Worm (Caenorhabditis elegans) whole organism, L1 larva: Measurements from ENCODE around the gene R193.2.

Experiments
- C04F5.9 ChIP-seq: sonication (generic microtip); optimal IDR thresholded peaks from 2 replicates; lab custom pipeline; 2016; ENCODE audit warnings: missing genetic modification characterization, missing compliant biosample characterization
- C16A3.4 ChIP-seq: fragments of 150-350 bp; optimal IDR thresholded peaks from 2 replicates; lab custom pipeline; 2014; ENCODE audit warnings: missing biosample characterization, missing genetic modification characterization
- F16B12.6 ChIP-seq: fragments of 150-350 bp; optimal IDR thresholded peaks from 2 replicates; lab custom pipeline; 2014; ENCODE audit warnings: missing biosample characterization, missing genetic modification characterization
- Y116A8C.19 ChIP-seq: sonication (generic microtip); optimal IDR thresholded peaks from 2 replicates; lab custom pipeline; 2016; ENCODE audit warnings: missing compliant biosample characterization, missing genetic modification characterization, borderline replicate concordance
- aha-1 ChIP-seq: fragments of 150-350 bp; optimal IDR thresholded peaks from 2 replicates; lab custom pipeline; 2014; ENCODE audit warnings: missing biosample characterization, missing genetic modification characterization
- aly-2 ChIP-seq: fragments of 150-350 bp; optimal IDR thresholded peaks from 2 replicates; lab custom pipeline; 2014; ENCODE audit warnings: missing biosample characterization, missing genetic modification characterization
- ama-1 ChIP-seq: fragments of 150-350 bp; optimal IDR thresholded peaks from 2 replicates; lab custom pipeline; 2014
- blmp-1 ChIP-seq: fragments of 150-350 bp; optimal IDR thresholded peaks from 2 replicates; lab custom pipeline; 2014; ENCODE audit warnings: missing biosample characterization, missing genetic modification characterization
- ceh-82 ChIP-seq, 3 experiments: fragments of 150-350 bp in 1 of 3; sonication (generic microtip) in 2 of 3; optimal IDR thresholded peaks; 2 replicates each; lab custom pipeline; 2014 to 2017; ENCODE audit warnings: missing biosample characterization in 3 of 3, missing genetic modification characterization in 3 of 3
- ceh-88 ChIP-seq: fragments of 200-800 bp; sonication (Bioruptor generic); IDR thresholded peaks from 2 replicates; pipeline ENCODE4 v1.3.6; 2022; ENCODE audit warnings: missing genetic modification characterization, missing compliant biosample characterization
- dpl-1 ChIP-seq, 3 experiments: fragments of 150-350 bp in 2 of 3; sonication (generic microtip) in 1 of 3; optimal IDR thresholded peaks; 2 replicates each; lab custom pipeline; 2014 to 2017; ENCODE audit warnings: missing biosample characterization in 3 of 3, missing genetic modification characterization in 3 of 3, missing genetic modification reagents in 3 of 3
- dsc-1 ChIP-seq: sonication (generic microtip); optimal IDR thresholded peaks from 2 replicates; lab custom pipeline; 2016; ENCODE audit warnings: mild to moderate bottlenecking, missing genetic modification characterization, missing compliant biosample characterization
- efl-1 ChIP-seq, 4 experiments: fragments of 150-350 bp; optimal IDR thresholded peaks in 3 of 4; peaks in 1 of 4; 1 replicate in 1 of 4; 2 replicates in 3 of 4; lab custom pipeline; 2014; ENCODE audit warnings: missing biosample characterization in 2 of 4, missing genetic modification characterization in 2 of 4, missing genetic modification reagents in 2 of 4
- efl-3 ChIP-seq: fragments of 200-800 bp; sonication (Bioruptor generic); optimal IDR thresholded peaks from 2 replicates; lab custom pipeline; 2018; ENCODE audit warnings: mild to moderate bottlenecking, missing genetic modification characterization, missing compliant biosample characterization
- egl-13 ChIP-seq: sonication (generic microtip); optimal IDR thresholded peaks from 2 replicates; lab custom pipeline; 2016; ENCODE audit warnings: missing genotype, missing genetic modification reagents, missing genetic modification characterization, missing compliant biosample characterization
- elt-2 ChIP-seq: sonication (generic microtip); optimal IDR thresholded peaks from 2 replicates; lab custom pipeline; 2016; ENCODE audit warnings: missing genetic modification characterization, mild to moderate bottlenecking, inconsistent platforms, missing compliant biosample characterization, missing genetic modification reagents
- ets-5 ChIP-seq: fragments of 200-800 bp; sonication (Bioruptor generic); IDR thresholded peaks from 2 replicates; pipeline ENCODE4 v1.3.6; 2022; ENCODE audit warnings: missing genetic modification characterization, missing compliant biosample characterization
- fkh-10 ChIP-seq: sonication (generic microtip); optimal IDR thresholded peaks from 2 replicates; lab custom pipeline; 2017; ENCODE audit warnings: missing biosample characterization, missing genetic modification reagents, missing genetic modification characterization
- fos-1 ChIP-seq: fragments of 150-350 bp; optimal IDR thresholded peaks from 2 replicates; lab custom pipeline; 2014; ENCODE audit warnings: missing biosample characterization, missing genetic modification characterization
- hpl-2 ChIP-seq: fragments of 150-350 bp; optimal IDR thresholded peaks from 2 replicates; lab custom pipeline; 2014; ENCODE audit warnings: missing biosample characterization, missing genetic modification reagents, missing genetic modification characterization
- jun-1 ChIP-seq: fragments of 150-350 bp; optimal IDR thresholded peaks from 2 replicates; lab custom pipeline; 2014; ENCODE audit warnings: missing biosample characterization, missing genetic modification reagents, missing genetic modification characterization
- lin-13 ChIP-seq: fragments of 150-350 bp; optimal IDR thresholded peaks from 2 replicates; lab custom pipeline; 2014; ENCODE audit warnings: missing biosample characterization, missing genetic modification reagents, missing genetic modification characterization
- lin-35 ChIP-seq, 2 experiments: fragments of 150-350 bp; optimal IDR thresholded peaks; 2 replicates each; lab custom pipeline; 2014; ENCODE audit warnings: missing biosample characterization in 2 of 2, missing genetic modification characterization in 2 of 2, missing genetic modification reagents in 2 of 2
- lin-39 ChIP-seq: fragments of 150-350 bp; optimal IDR thresholded peaks from 2 replicates; lab custom pipeline; 2014; ENCODE audit warnings: missing biosample characterization, missing genetic modification reagents, missing genetic modification characterization
- lir-3 ChIP-seq: sonication (generic microtip); optimal IDR thresholded peaks from 2 replicates; lab custom pipeline; 2016; ENCODE audit warnings: mild to moderate bottlenecking, missing genetic modification characterization, moderate library complexity, missing compliant biosample characterization; ENCODE audit not compliant: poor library complexity
- lsy-2 ChIP-seq, 2 experiments: fragments of 150-350 bp; optimal IDR thresholded peaks; 2 replicates each; lab custom pipeline; 2014; ENCODE audit warnings: missing biosample characterization in 2 of 2, missing genetic modification characterization in 2 of 2
- mab-9 ChIP-seq: fragments of 200-800 bp; sonication (Bioruptor generic); IDR thresholded peaks from 2 replicates; pipeline ENCODE4 v1.3.6; 2022; ENCODE audit warnings: missing genetic modification reagents, missing genetic modification characterization, missing compliant biosample characterization
- mdl-1 ChIP-seq, 2 experiments: fragments of 150-350 bp; optimal IDR thresholded peaks; 2 replicates each; lab custom pipeline; 2014 to 2017; ENCODE audit warnings: missing biosample characterization in 2 of 2, missing genetic modification characterization in 2 of 2, inconsistent platforms in 1 of 2
- mef-2 ChIP-seq: fragments of 150-350 bp; optimal IDR thresholded peaks from 2 replicates; lab custom pipeline; 2014; ENCODE audit warnings: missing biosample characterization, missing genetic modification characterization
- mep-1 ChIP-seq: fragments of 150-350 bp; optimal IDR thresholded peaks from 2 replicates; lab custom pipeline; 2014; ENCODE audit warnings: missing biosample characterization, missing genetic modification characterization
- nhr-11 ChIP-seq: fragments of 150-350 bp; optimal IDR thresholded peaks from 2 replicates; lab custom pipeline; 2014; ENCODE audit warnings: missing biosample characterization, missing genetic modification characterization
- nhr-12 ChIP-seq: sonication (generic microtip); optimal IDR thresholded peaks from 2 replicates; lab custom pipeline; 2017; ENCODE audit warnings: missing biosample characterization, missing genetic modification characterization
- nhr-19 ChIP-seq: fragments of 200-800 bp; sonication (Bioruptor generic); conservative IDR thresholded peaks from 2 replicates; pipeline ENCODE4 v1.3.6; 2022; ENCODE audit warnings: missing genetic modification characterization, missing compliant biosample characterization
- nhr-20 ChIP-seq: sonication (generic microtip); optimal IDR thresholded peaks from 2 replicates; lab custom pipeline; 2016; ENCODE audit warnings: mild to moderate bottlenecking, missing genetic modification characterization, missing compliant biosample characterization
- nhr-237 ChIP-seq: fragments of 150-350 bp; optimal IDR thresholded peaks from 2 replicates; lab custom pipeline; 2014; ENCODE audit warnings: missing biosample characterization, missing genetic modification characterization
- nhr-47 ChIP-seq: sonication (generic microtip); optimal IDR thresholded peaks from 2 replicates; lab custom pipeline; 2016; ENCODE audit warnings: mild to moderate bottlenecking, missing genetic modification characterization, moderate library complexity, missing compliant biosample characterization
- nhr-71 ChIP-seq: sonication (generic microtip); optimal IDR thresholded peaks from 2 replicates; lab custom pipeline; 2016; ENCODE audit warnings: mild to moderate bottlenecking, missing genetic modification characterization, moderate library complexity, missing compliant biosample characterization
- nhr-76 ChIP-seq: sonication (generic microtip); optimal IDR thresholded peaks from 2 replicates; lab custom pipeline; 2017; ENCODE audit warnings: missing biosample characterization, missing genetic modification characterization
- nhr-77 ChIP-seq: fragments of 150-350 bp; optimal IDR thresholded peaks from 2 replicates; lab custom pipeline; 2014; ENCODE audit warnings: missing biosample characterization, missing genetic modification characterization
- nhr-84 ChIP-seq: sonication (generic microtip); optimal IDR thresholded peaks from 2 replicates; lab custom pipeline; 2017; ENCODE audit warnings: missing biosample characterization, missing genetic modification characterization
- pag-3 ChIP-seq: sonication (generic microtip); optimal IDR thresholded peaks from 2 replicates; lab custom pipeline; 2017; ENCODE audit warnings: missing genetic modification characterization, mild to moderate bottlenecking, missing compliant biosample characterization, antibody characterized with exemption, borderline replicate concordance; ENCODE audit not compliant: insufficient read depth
- pax-3 ChIP-seq: fragments of 200-800 bp; sonication (Bioruptor generic); optimal IDR thresholded peaks from 2 replicates; lab custom pipeline; 2018; ENCODE audit warnings: mild to moderate bottlenecking, missing genetic modification characterization, moderate library complexity, missing compliant biosample characterization
- pqm-1 ChIP-seq: sonication (generic microtip); optimal IDR thresholded peaks from 3 replicates; lab custom pipeline; 2017; ENCODE audit warnings: missing biosample characterization, missing genetic modification characterization
- skn-1 ChIP-seq: fragments of 150-350 bp; optimal IDR thresholded peaks from 2 replicates; lab custom pipeline; 2014; ENCODE audit warnings: missing biosample characterization, missing genetic modification characterization
- sptf-1 ChIP-seq: fragments of 150-350 bp; optimal IDR thresholded peaks from 2 replicates; lab custom pipeline; 2014; ENCODE audit warnings: missing biosample characterization, missing genetic modification characterization
- sup-37 ChIP-seq: fragments of 200-800 bp; sonication (Bioruptor generic); optimal IDR thresholded peaks from 2 replicates; lab custom pipeline; 2018; ENCODE audit warnings: mild to moderate bottlenecking, missing genetic modification characterization, missing compliant biosample characterization
- tbx-2 ChIP-seq: sonication (generic microtip); optimal IDR thresholded peaks from 2 replicates; lab custom pipeline; 2016; ENCODE audit warnings: missing genetic modification characterization, missing compliant biosample characterization
- tlp-1 ChIP-seq: fragments of 150-350 bp; optimal IDR thresholded peaks from 2 replicates; lab custom pipeline; 2014; ENCODE audit warnings: missing biosample characterization, missing genetic modification characterization
- unc-30 ChIP-seq: sonication (generic microtip); optimal IDR thresholded peaks from 2 replicates; lab custom pipeline; 2017; ENCODE audit warnings: missing biosample characterization, missing genetic modification characterization
- unc-62 ChIP-seq: fragments of 150-350 bp; optimal IDR thresholded peaks from 2 replicates; lab custom pipeline; 2014; ENCODE audit warnings: missing biosample characterization, missing genetic modification reagents, missing genetic modification characterization
- unc-98 ChIP-seq: fragments of 200-800 bp; sonication (Bioruptor generic); IDR thresholded peaks from 2 replicates; pipeline ENCODE4 v1.3.6; 2022; ENCODE audit warnings: missing genetic modification characterization, missing compliant biosample characterization
- vab-15 ChIP-seq: sonication (generic microtip); optimal IDR thresholded peaks from 2 replicates; lab custom pipeline; 2017; ENCODE audit warnings: missing genotype, mild to moderate bottlenecking, missing genetic modification characterization, missing compliant biosample characterization
- zag-1 ChIP-seq: fragments of 150-350 bp; optimal IDR thresholded peaks from 2 replicates; lab custom pipeline; 2014; ENCODE audit warnings: missing biosample characterization, missing genetic modification characterization
- ztf-4 ChIP-seq: fragments of 150-350 bp; optimal IDR thresholded peaks from 2 replicates; lab custom pipeline; 2014; ENCODE audit warnings: missing biosample characterization, missing genetic modification characterization

R193.2 gene

DNA sequence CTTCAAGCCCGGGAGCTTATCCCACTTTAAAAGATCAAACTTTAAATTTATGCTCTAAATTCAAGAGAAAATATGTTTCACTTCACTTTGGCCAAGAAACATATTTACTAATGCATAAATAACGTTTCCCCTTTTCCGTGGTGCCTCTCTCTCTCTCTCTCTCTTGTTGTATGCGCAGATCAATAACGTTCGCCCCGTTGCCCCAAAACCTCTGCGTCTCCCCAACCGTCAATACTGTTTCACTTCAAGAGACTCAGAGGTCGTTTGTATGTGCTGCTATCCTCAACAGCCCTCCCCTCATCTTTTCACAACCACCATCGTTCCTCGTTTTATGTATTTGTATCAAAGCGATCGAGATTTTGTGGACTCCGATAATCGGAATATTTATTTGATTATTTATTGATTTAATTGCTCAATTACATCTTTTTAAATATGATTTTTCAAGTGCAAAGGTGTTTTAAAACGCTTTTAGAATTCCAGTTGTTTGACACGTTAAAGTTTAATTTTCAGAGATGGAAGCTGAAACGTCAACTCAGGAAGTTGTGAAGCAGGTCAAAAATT lies 44.6 kb downstream of the R193.2 start, which contains the start of gene ife-4 (continued):
- TF ChIP-seq vab-15 (tag; lab: Kevin White, UChicago) (no peak), nhr-20 (no peak), nhr-12 (tag; lab: Kevin White, UChicago) (no peak), ztf-4 (tag; lab: Kevin White, UChicago) (no peak), nhr-19 (GFP tag; lab: Robert Waterston, UW) (no peak), zag-1 (no peak), egl-13 (peak; percentile 35), hpl-2 (no peak), blmp-1 (no peak), Y116A8C.19 (no peak), nhr-71 (peak; percentile 22), sptf-1 (tag; lab: Kevin White, UChicago) (no peak), mef-2 (tag; lab: Kevin White, UChicago) (no peak), dsc-1 (tag; lab: Kevin White, UChicago) (peak; percentile 9), tbx-2 (tag; lab: Kevin White, UChicago) (peak; percentile 14), dpl-1 (GFP tag; optimal IDR thresholded peaks at IDR 0.05; lab: Kevin White, UChicago) (no peak), mdl-1 (tag; optimal IDR thresholded peaks at IDR 0.05; lab: Kevin White, UChicago) (no peak), efl-3 (GFP tag; lab: Kevin White, UChicago) (no peak), aha-1 (tag; lab: Kevin White, UChicago) (no peak), lsy-2 (tag; optimal IDR thresholded peaks at IDR 0.05; lab: Kevin White, UChicago) (peak in 1 of 2 experiments; percentile 13), nhr-84 (tag; lab: Kevin White, UChicago) (no peak), nhr-237 (no peak), nhr-77 (tag; lab: Kevin White, UChicago) (no peak), C16A3.4 (tag; lab: Kevin White, UChicago) (no peak), ama-1 (no peak), skn-1 (tag; lab: Kevin White, UChicago) (peak; percentile 64), ceh-88 (GFP tag; lab: Robert Waterston, UW) (no peak), jun-1 (tag; lab: Kevin White, UChicago) (no peak), unc-30 (tag; lab: Kevin White, UChicago) (no peak), fos-1 (tag; lab: Kevin White, UChicago) (no peak), mab-9 (GFP tag; lab: Robert Waterston, UW) (no peak), C04F5.9 (no peak), unc-98 (no peak), elt-2 (tag; lab: Kevin White, UChicago) (no peak), nhr-76 (tag; lab: Kevin White, UChicago) (no peak), F16B12.6 (no peak), mep-1 (peak; percentile 76), unc-62 (GFP tag; lab: Kevin White, UChicago) (no peak), lin-39 (no peak), lir-3 (peak; percentile 28), lin-35 (GFP tag; optimal IDR thresholded peaks at IDR 0.05; lab: Kevin White, UChicago) (peak in 1 of 2 experiments; percentile 39), nhr-47 (tag; lab: Kevin White, UChicago) (peak; percentile 20), tlp-1 (tag; lab: Kevin White, UChicago) (no peak), fkh-10 (GFP tag; lab: Kevin White, UChicago) (no peak), nhr-11 (tag; lab: Kevin White, UChicago) (no peak), lin-13 (GFP tag; lab: Kevin White, UChicago) (no peak), pqm-1 (no peak), efl-1 (optimal IDR thresholded peaks at IDR 0.05; lab: Kevin White, UChicago) (no peak), efl-1 (GFP tag; optimal IDR thresholded peaks at IDR 0.05 in 1 of 2; lab: Kevin White, UChicago) (no peak), ceh-82 (tag; optimal IDR thresholded peaks at IDR 0.05; lab: Kevin White, UChicago) (peak in 1 of 3 experiments; percentile 37), aly-2 (tag; lab: Kevin White, UChicago) (no peak), sup-37 (GFP tag; lab: Kevin White, UChicago) (no peak), pag-3 (tag; lab: Kevin White, UChicago) (no peak), pax-3 (tag; lab: Kevin White, UChicago) (no peak), ets-5 (GFP tag; lab: Robert Waterston, UW) (no peak)
